Worm (Caenorhabditis elegans) whole organism, L4/young adult: Measurements from ENCODE around the gene srt-38.

Experiments used
- W03F9.2 ChIP-seq: fragments of 150-350 bp; optimal IDR thresholded peaks from 2 replicates; lab custom pipeline; 2014; ENCODE audit warnings: missing biosample characterization, missing genetic modification characterization
- him-1 ChIP-seq: sonication (generic microtip); optimal IDR thresholded peaks from 2 replicates; lab custom pipeline; 2016; ENCODE audit warnings: missing genotype, missing genetic modification reagents, missing genetic modification characterization, missing compliant biosample characterization

- TF ChIP-seq W03F9.2 (tag; lab: Kevin White, UChicago) (no peak), him-1 (tag; lab: Kevin White, UChicago) (no peak)
Measured at ce11 chrV:4304240-4304639, 33.1 kb upstream of the srt-38 start.
